4 fruit fly cellular contexts compared by ENCODE assay signal in the genomic region with DNA sequence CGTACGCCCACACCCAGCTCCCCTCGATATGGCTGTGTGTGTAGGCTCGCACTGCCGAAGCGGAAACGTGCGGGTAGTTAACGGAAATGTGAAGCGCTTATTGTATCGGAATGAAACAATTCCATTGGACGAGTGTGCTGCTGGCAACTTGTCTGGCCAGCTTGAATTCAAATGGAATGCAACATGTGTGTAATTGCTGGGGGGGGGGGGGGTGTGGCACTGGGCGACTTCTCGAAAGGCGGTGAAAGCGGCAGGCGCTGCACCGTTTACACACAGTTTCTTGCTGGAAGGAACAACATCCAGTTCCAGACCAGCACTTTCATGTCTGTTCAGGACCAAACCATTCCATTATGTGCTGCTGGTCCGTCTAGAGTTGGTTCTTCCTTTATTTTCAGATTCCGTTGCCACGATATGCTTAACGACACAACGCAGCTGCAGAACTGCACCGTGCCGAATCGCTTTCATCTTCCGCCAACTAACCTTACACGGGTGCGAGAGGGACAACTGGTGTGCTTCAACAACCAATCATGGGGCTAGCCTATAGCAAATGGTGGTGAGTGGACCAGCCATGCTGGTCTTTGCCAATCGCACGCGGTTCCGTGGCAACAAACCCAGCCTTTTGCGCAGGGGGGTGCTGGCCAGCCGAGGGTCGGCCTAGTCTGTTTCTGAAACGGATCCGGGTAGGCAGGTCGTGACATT.
TF ChIP-seq lines count a peak whose summit lies in the region.

No protein-coding gene starts in this region.

- TF ChIP-seq CTCF in whole organism, embryonic (GFP tag; optimal IDR thresholded peaks at IDR 0.05; lab: Kevin White, UChicago) = no peak

TF ChIP-seq in whole organism, 6 proteins besides CTCF, POLR2A, EP300 and RAD21:
- TF ChIP-seq CG8478 (optimal IDR thresholded peaks at IDR 0.05; lab: Kevin White, UChicago) (no peak), pan (optimal IDR thresholded peaks at IDR 0.05; lab: Kevin White, UChicago) (peak; percentile 65)

TF ChIP-seq in whole organism, embryonic, 481 proteins besides CTCF, POLR2A, EP300 and RAD21 (continues in another document):
- TF ChIP-seq Nf-YA (GFP tag; IDR thresholded peaks at IDR 0.05; lab: Robert Waterston, UW) = peak; percentile 99
- no peak for TF ChIP-seq cwo (GFP tag; optimal IDR thresholded peaks at IDR 0.05; lab: Kevin White, UChicago)
- no peak for TF ChIP-seq pita (GFP tag; optimal IDR thresholded peaks at IDR 0.05; lab: Kevin White, UChicago)
- TF ChIP-seq bbx (GFP tag; IDR thresholded peaks at IDR 0.05; lab: Robert Waterston, UW; ENCODE audit: partially characterized antibody) = 0 out of 2 replicates have a peak, but pooled peaks have one; percentile 42
- TF ChIP-seq TFAM (GFP tag; optimal IDR thresholded peaks at IDR 0.05; lab: Kevin White, UChicago) = no peak
- no peak for TF ChIP-seq Ets97D (GFP tag; optimal IDR thresholded peaks at IDR 0.05; lab: Kevin White, UChicago)
- TF ChIP-seq D (optimal IDR thresholded peaks at IDR 0.05; lab: Kevin White, UChicago) = peak; percentile 53
- TF ChIP-seq D (GFP tag; optimal IDR thresholded peaks at IDR 0.05; lab: Kevin White, UChicago) = no peak
- no peak for TF ChIP-seq CG17612 (GFP tag; IDR thresholded peaks at IDR 0.05; lab: Robert Waterston, UW)
- peak; percentile 27 for TF ChIP-seq Med (GFP tag; lab: Kevin White, UChicago)
- peak; percentile 31; the same call in 2 of the 3 replicates for TF ChIP-seq zen2 (GFP tag; IDR thresholded peaks at IDR 0.05; lab: Robert Waterston, UW; ENCODE audit: partially characterized antibody)
- peak; percentile 25 for TF ChIP-seq gcm (GFP tag; optimal IDR thresholded peaks at IDR 0.05; lab: Kevin White, UChicago)
- peak; percentile 100 for TF ChIP-seq Nf-YC (tag; optimal IDR thresholded peaks at IDR 0.05; lab: Kevin White, UChicago)
- TF ChIP-seq crol (GFP tag; IDR thresholded peaks at IDR 0.05; lab: Robert Waterston, UW) = peak; percentile 65; the same call in 1 of the 2 replicates
- no peak for TF ChIP-seq CG1602 (GFP tag; optimal IDR thresholded peaks at IDR 0.05; lab: Kevin White, UChicago)
- 0 out of 4 replicates have a peak, but pooled peaks have one; percentile 68 for TF ChIP-seq chinmo (GFP tag; IDR thresholded peaks at IDR 0.05; lab: Robert Waterston, UW; ENCODE audit: partially characterized antibody)
- no peak for TF ChIP-seq Six4 (GFP tag; optimal IDR thresholded peaks at IDR 0.05; lab: Kevin White, UChicago)
- peak; percentile 41 for TF ChIP-seq nerfin-1 (tag; optimal IDR thresholded peaks at IDR 0.05; lab: Kevin White, UChicago)
- peak; percentile 83 for TF ChIP-seq CG17802 (tag; optimal IDR thresholded peaks at IDR 0.05; lab: Kevin White, UChicago)
- TF ChIP-seq Deaf1 (tag; optimal IDR thresholded peaks at IDR 0.05; lab: Kevin White, UChicago) = peak; percentile 71
- no peak for TF ChIP-seq CG13624 (GFP tag; optimal IDR thresholded peaks at IDR 0.05; lab: Kevin White, UChicago)
- peak; percentile 15 for TF ChIP-seq ac (GFP tag; optimal IDR thresholded peaks at IDR 0.05; lab: Kevin White, UChicago)
- TF ChIP-seq pros (GFP tag; optimal IDR thresholded peaks at IDR 0.05; lab: Kevin White, UChicago) = peak; percentile 59
- peak; percentile 100 for TF ChIP-seq Nf-YB (GFP tag; optimal IDR thresholded peaks at IDR 0.05; lab: Kevin White, UChicago)
- peak; percentile 78 for TF ChIP-seq Jarid2 (GFP tag; optimal IDR thresholded peaks at IDR 0.05; lab: Kevin White, UChicago)

TF ChIP-seq in whole organism, prepupa, 60 proteins besides CTCF, POLR2A, EP300 and RAD21:
- TF ChIP-seq CG16779 (tag; optimal IDR thresholded peaks at IDR 0.05; lab: Kevin White, UChicago) (no peak), Eip78C (GFP tag; lab: Kevin White, UChicago) (peak; percentile 10), fd59A (GFP tag; optimal IDR thresholded peaks at IDR 0.05; lab: Kevin White, UChicago) (no peak)
TF ChIP-seq in whole organism, prepupa: peak in this region for 1.

TF ChIP-seq in whole organism, wandering third instar larva, 38 proteins besides CTCF, POLR2A, EP300 and RAD21:
- no peak for TF ChIP-seq rgr (GFP tag; optimal IDR thresholded peaks at IDR 0.05; lab: Kevin White, UChicago)
- TF ChIP-seq Dfd (GFP tag; optimal IDR thresholded peaks at IDR 0.05; lab: Kevin White, UChicago) = peak; percentile 94
